Fruit fly (Drosophila melanogaster) whole organism, embryonic: ENCODE measurements around the gene alpha-Est7.
A peak's percentile ranks its signal among the peaks of the same experiment; 100 is the strongest.

Experiments
- B-H2 ChIP-seq: fragments of 200-800 bp; sonication (Bioruptor generic); optimal IDR thresholded peaks from 2 replicates; lab custom pipeline; 2018; ENCODE audit warnings: missing biosample characterization, mild to moderate bottlenecking, missing genetic modification characterization
- Bgb ChIP-seq: fragments of 200-800 bp; sonication (Bioruptor generic); IDR thresholded peaks from 2 replicates; pipeline ENCODE4 v1.3.6; 2022; ENCODE audit warnings: missing biosample characterization, missing genetic modification characterization; ENCODE audit not compliant: partially characterized antibody
- CG10147 ChIP-seq: fragments of 200-800 bp; sonication (Bioruptor generic); optimal IDR thresholded peaks from 2 replicates; lab custom pipeline; 2019; ENCODE audit warnings: missing biosample characterization, mild to moderate bottlenecking, missing genetic modification characterization, moderate library complexity
- CG10267 ChIP-seq: fragments of 200-800 bp; sonication (Bioruptor generic); optimal IDR thresholded peaks from 2 replicates; lab custom pipeline; 2018; ENCODE audit warnings: missing biosample characterization, mild to moderate bottlenecking, missing genetic modification characterization, moderate library complexity
- CG10321 ChIP-seq: fragments of 200-800 bp; sonication (Bioruptor generic); IDR thresholded peaks from 2 replicates; pipeline ENCODE4 v1.3.6; 2022; ENCODE audit warnings: missing biosample characterization, missing genetic modification characterization
- CG11695 ChIP-seq: fragments of 200-800 bp; sonication (Bioruptor generic); IDR thresholded peaks from 3 replicates; pipeline ENCODE4 v1.3.6; 2022; ENCODE audit warnings: missing biosample characterization, missing genetic modification characterization
- CG12769 ChIP-seq: fragments of 200-800 bp; sonication (Bioruptor generic); optimal IDR thresholded peaks from 2 replicates; lab custom pipeline; 2019; ENCODE audit warnings: missing biosample characterization, mild to moderate bottlenecking, missing genetic modification characterization, moderate library complexity
- CG13287 ChIP-seq: fragments of 200-800 bp; sonication (Bioruptor generic); IDR thresholded peaks from 2 replicates; pipeline ENCODE4 v1.3.6; 2022; ENCODE audit warnings: missing biosample characterization, missing genetic modification characterization; ENCODE audit not compliant: partially characterized antibody
- CG15514 ChIP-seq: fragments of 200-800 bp; sonication (Bioruptor generic); optimal IDR thresholded peaks from 3 replicates; lab custom pipeline; 2017; ENCODE audit warnings: missing biosample characterization, missing genetic modification characterization, mild to moderate bottlenecking, moderate library complexity, missing genetic modification reagents
- CG15696 ChIP-seq: fragments of 200-800 bp; sonication (Bioruptor generic); optimal IDR thresholded peaks from 2 replicates; lab custom pipeline; 2019; ENCODE audit warnings: missing biosample characterization, mild to moderate bottlenecking, missing genetic modification characterization, moderate library complexity
- CG1647 ChIP-seq: fragments of 200-800 bp; sonication (Bioruptor generic); optimal IDR thresholded peaks from 3 replicates; lab custom pipeline; 2016; ENCODE audit warnings: missing biosample characterization, missing genetic modification characterization
- CG17385 ChIP-seq: fragments of 200-800 bp; sonication (Bioruptor generic); optimal IDR thresholded peaks from 3 replicates; lab custom pipeline; 2018; ENCODE audit warnings: missing biosample characterization, mild to moderate bottlenecking, missing genetic modification characterization
- CG2875 ChIP-seq: fragments of 200-800 bp; sonication (Bioruptor generic); optimal IDR thresholded peaks from 2 replicates; lab custom pipeline; 2017; ENCODE audit warnings: missing biosample characterization, mild to moderate bottlenecking, missing genetic modification characterization, missing genetic modification reagents
- CG4820 ChIP-seq: fragments of 200-800 bp; sonication (Bioruptor generic); optimal IDR thresholded peaks from 3 replicates; lab custom pipeline; 2016; ENCODE audit warnings: missing biosample characterization, missing genetic modification characterization
- CG5180 ChIP-seq: fragments of 200-800 bp; sonication (Bioruptor generic); optimal IDR thresholded peaks from 3 replicates; lab custom pipeline; 2017; ENCODE audit warnings: missing biosample characterization, missing genetic modification characterization, mild to moderate bottlenecking, moderate library complexity, missing genetic modification reagents
- CG6765 ChIP-seq: fragments of 200-800 bp; sonication (Bioruptor generic); optimal IDR thresholded peaks from 3 replicates; lab custom pipeline; 2017; ENCODE audit warnings: missing biosample characterization, mild to moderate bottlenecking, missing genetic modification characterization
- CG6791 ChIP-seq: fragments of 200-800 bp; sonication (Bioruptor generic); IDR thresholded peaks from 3 replicates; pipeline ENCODE4 v1.3.6; 2022; ENCODE audit warnings: missing biosample characterization, missing genetic modification characterization; ENCODE audit not compliant: partially characterized antibody
- CG9932 ChIP-seq: fragments of 200-800 bp; sonication (Bioruptor generic); IDR thresholded peaks from 2 replicates; pipeline ENCODE4 v1.3.6; 2022; ENCODE audit warnings: missing biosample characterization, missing genetic modification characterization
- Doc2 ChIP-seq: fragments of 200-800 bp; sonication (Bioruptor generic); IDR thresholded peaks from 2 replicates; pipeline ENCODE4 v1.3.6; 2022; ENCODE audit warnings: missing biosample characterization, missing genetic modification characterization
- Dp ChIP-seq: fragments of 200-800 bp; sonication (Bioruptor generic); optimal IDR thresholded peaks from 2 replicates; lab custom pipeline; 2018; ENCODE audit warnings: missing biosample characterization, mild to moderate bottlenecking, missing genetic modification characterization, moderate library complexity
- Fer3 ChIP-seq: fragments of 200-800 bp; sonication (Bioruptor generic); optimal IDR thresholded peaks from 2 replicates; lab custom pipeline; 2018; ENCODE audit warnings: missing biosample characterization, mild to moderate bottlenecking, missing genetic modification characterization, moderate library complexity
- HLH4C ChIP-seq: fragments of 200-800 bp; sonication (Bioruptor generic); IDR thresholded peaks from 3 replicates; pipeline ENCODE4 v1.3.6; 2022; ENCODE audit warnings: missing biosample characterization, missing genetic modification characterization; ENCODE audit not compliant: partially characterized antibody
- Jarid2 ChIP-seq: fragments of 200-800 bp; sonication (Bioruptor generic); optimal IDR thresholded peaks from 3 replicates; lab custom pipeline; 2017; ENCODE audit warnings: mild to moderate bottlenecking, missing biosample characterization, missing genetic modification reagents, missing genetic modification characterization
- Lim3 ChIP-seq: fragments of 200-800 bp; sonication (Bioruptor generic); IDR thresholded peaks from 2 replicates; pipeline ENCODE4 v1.3.6; 2022; ENCODE audit warnings: missing biosample characterization, missing genetic modification characterization
- Lpt ChIP-seq: fragments of >200 bp; optimal IDR thresholded peaks from 2 replicates; lab custom pipeline; 2018; ENCODE audit warnings: missing biosample characterization, missing genetic modification characterization
- Mad ChIP-seq: fragments of 200-800 bp; sonication (Bioruptor generic); optimal IDR thresholded peaks from 2 replicates; lab custom pipeline; 2016; ENCODE audit warnings: missing biosample characterization, missing genetic modification characterization
- Mrtf ChIP-seq: fragments of 200-800 bp; sonication (Bioruptor generic); IDR thresholded peaks from 3 replicates; pipeline ENCODE4 v1.3.6; 2022; ENCODE audit warnings: missing biosample characterization, missing genetic modification characterization
- NK7.1 ChIP-seq: fragments of 200-800 bp; sonication (Bioruptor generic); optimal IDR thresholded peaks from 3 replicates; lab custom pipeline; 2016; ENCODE audit warnings: missing biosample characterization, missing genetic modification characterization
- Neu2 ChIP-seq: fragments of 200-800 bp; sonication (Bioruptor generic); optimal IDR thresholded peaks from 3 replicates; lab custom pipeline; 2016; ENCODE audit warnings: missing biosample characterization, missing genetic modification characterization, borderline replicate concordance
- Oli ChIP-seq: fragments of 200-800 bp; sonication (Bioruptor generic); optimal IDR thresholded peaks from 2 replicates; lab custom pipeline; 2018; ENCODE audit warnings: missing biosample characterization, mild to moderate bottlenecking, missing genetic modification characterization, moderate library complexity
- Sox100B ChIP-seq: fragments of 200-800 bp; sonication (Bioruptor generic); optimal IDR thresholded peaks from 3 replicates; lab custom pipeline; 2018; ENCODE audit warnings: missing biosample characterization, mild to moderate bottlenecking, missing genetic modification characterization
- Ssrp ChIP-seq: fragments of 200-800 bp; sonication (Bioruptor generic); optimal IDR thresholded peaks from 2 replicates; lab custom pipeline; 2018; ENCODE audit warnings: missing biosample characterization, mild to moderate bottlenecking, missing genetic modification characterization, moderate library complexity
- Xbp1 ChIP-seq: fragments of 200-800 bp; sonication (Bioruptor generic); optimal IDR thresholded peaks from 3 replicates; lab custom pipeline; 2016; ENCODE audit warnings: missing biosample characterization, mild to moderate bottlenecking, missing genetic modification characterization
- az2 ChIP-seq: fragments of 200-800 bp; sonication (Bioruptor generic); optimal IDR thresholded peaks from 3 replicates; lab custom pipeline; 2016; ENCODE audit warnings: missing biosample characterization, missing genetic modification characterization
- chm ChIP-seq: fragments of 200-800 bp; sonication (Bioruptor generic); IDR thresholded peaks from 2 replicates; pipeline ENCODE4 v1.3.6; 2022; ENCODE audit warnings: missing biosample characterization, missing genetic modification characterization
- croc ChIP-seq: fragments of 200-800 bp; sonication (Bioruptor generic); conservative IDR thresholded peaks from 3 replicates; pipeline ENCODE4 v1.3.6; 2022; ENCODE audit warnings: missing biosample characterization, missing genetic modification characterization
- cwo ChIP-seq: fragments of 200-800 bp; sonication (Bioruptor generic); optimal IDR thresholded peaks from 3 replicates; lab custom pipeline; 2017; ENCODE audit warnings: missing biosample characterization, missing genetic modification characterization, mild to moderate bottlenecking, moderate library complexity, missing genetic modification reagents
- dysf ChIP-seq: fragments of 200-800 bp; sonication (Bioruptor generic); IDR thresholded peaks from 3 replicates; pipeline ENCODE4 v1.3.6; 2022; ENCODE audit warnings: missing biosample characterization, missing genetic modification characterization
- gcm ChIP-seq: fragments of 200-800 bp; sonication (Bioruptor generic); optimal IDR thresholded peaks from 2 replicates; lab custom pipeline; 2019; ENCODE audit warnings: missing biosample characterization, mild to moderate bottlenecking, missing genetic modification characterization, moderate library complexity
- klu ChIP-seq: fragments of 200-800 bp; sonication (Bioruptor generic); IDR thresholded peaks from 2 replicates; pipeline ENCODE4 v1.3.6; 2022; ENCODE audit warnings: missing biosample characterization, missing genetic modification characterization
- kni ChIP-seq: fragments of 200-800 bp; sonication (Bioruptor generic); optimal IDR thresholded peaks from 3 replicates; lab custom pipeline; 2017; ENCODE audit warnings: mild to moderate bottlenecking, missing biosample characterization, missing genetic modification reagents, missing genetic modification characterization
- lmd ChIP-seq: fragments of 200-800 bp; sonication (Bioruptor generic); IDR thresholded peaks from 2 replicates; pipeline ENCODE4 v1.3.6; 2022; ENCODE audit warnings: missing biosample characterization, missing genetic modification characterization
- mld ChIP-seq: fragments of 200-800 bp; sonication (Bioruptor generic); IDR thresholded peaks from 3 replicates; pipeline ENCODE4 v1.3.6; 2022; ENCODE audit warnings: missing biosample characterization, missing genetic modification characterization; ENCODE audit not compliant: partially characterized antibody
- nau ChIP-seq: fragments of 200-800 bp; sonication (Bioruptor generic); optimal IDR thresholded peaks from 3 replicates; lab custom pipeline; 2017; ENCODE audit warnings: missing biosample characterization, mild to moderate bottlenecking, missing genetic modification characterization, missing genetic modification reagents
- nerfin-2 ChIP-seq: fragments of 200-800 bp; sonication (Bioruptor generic); IDR thresholded peaks from 2 replicates; pipeline ENCODE4 v1.3.6; 2022; ENCODE audit warnings: missing biosample characterization, missing genetic modification characterization; ENCODE audit not compliant: partially characterized antibody
- sug ChIP-seq: fragments of 200-800 bp; optimal IDR thresholded peaks from 2 replicates; lab custom pipeline; 2019; ENCODE audit warnings: missing biosample characterization, mild to moderate bottlenecking, missing genetic modification characterization, moderate library complexity
- tin ChIP-seq: fragments of 200-800 bp; sonication (Bioruptor generic); optimal IDR thresholded peaks from 3 replicates; lab custom pipeline; 2016; ENCODE audit warnings: missing biosample characterization, missing genetic modification characterization
- trh ChIP-seq: fragments of 200-800 bp; sonication (Bioruptor generic); optimal IDR thresholded peaks from 2 replicates; lab custom pipeline; 2016; ENCODE audit warnings: missing biosample characterization, missing genetic modification characterization
- tup ChIP-seq: fragments of 200-800 bp; sonication (Bioruptor generic); optimal IDR thresholded peaks from 2 replicates; lab custom pipeline; 2016; ENCODE audit warnings: missing biosample characterization, mild to moderate bottlenecking, missing genetic modification characterization, moderate library complexity

Gene alpha-Est7

dm6 chr3R:7473767-7474254 is 49.7 kb downstream of the alpha-Est7 start, which contains the start of gene CG1142 (continued):
- TF ChIP-seq Ssrp (tag; lab: Kevin White, UChicago) (peak; percentile 99), cwo (GFP tag; lab: Kevin White, UChicago) (peak; percentile 95), CG12769 (peak; percentile 98), lmd (GFP tag; lab: Robert Waterston, UW) (peak; percentile 98), az2 (peak; percentile 98), CG9932 (GFP tag; lab: Robert Waterston, UW) (peak; percentile 98), croc (peak; percentile 96), Fer3 (peak; percentile 99), dysf (peak; percentile 98), kni (GFP tag; lab: Kevin White, UChicago) (peak; percentile 89), CG5180 (GFP tag; lab: Kevin White, UChicago) (peak; percentile 91), B-H2 (peak; percentile 97), CG15514 (GFP tag; lab: Kevin White, UChicago) (peak; percentile 93), Mrtf (GFP tag; lab: Robert Waterston, UW) (peak; percentile 98), nau (GFP tag; lab: Kevin White, UChicago) (peak; percentile 94), trh (GFP tag; lab: Kevin White, UChicago) (peak; percentile 97), HLH4C (no peak), NK7.1 (GFP tag; lab: Kevin White, UChicago) (peak; percentile 96), CG17385 (GFP tag; lab: Kevin White, UChicago) (peak; percentile 98), Oli (tag; lab: Kevin White, UChicago) (peak; percentile 99), CG10321 (GFP tag; lab: Robert Waterston, UW) (peak; percentile 89), CG4820 (GFP tag; lab: Kevin White, UChicago) (peak; percentile 98), Lim3 (GFP tag; lab: Robert Waterston, UW) (peak; percentile 88), chm (GFP tag; lab: Robert Waterston, UW) (peak; percentile 99), Jarid2 (GFP tag; lab: Kevin White, UChicago) (peak; percentile 90), klu (peak; percentile 95), CG15696 (peak; percentile 99), CG10267 (peak; percentile 97), Lpt (no peak), Sox100B (GFP tag; lab: Kevin White, UChicago) (peak; percentile 98), tin (GFP tag; lab: Kevin White, UChicago) (peak; percentile 98), CG2875 (GFP tag; lab: Kevin White, UChicago) (peak; percentile 96), Dp (peak; percentile 32), CG6791 (GFP tag; lab: Robert Waterston, UW) (0 out of 3 replicates have a peak, but pooled peaks have one; percentile 46), mld (GFP tag; lab: Robert Waterston, UW) (no peak), sug (tag; lab: Kevin White, UChicago) (peak; percentile 96), Bgb (GFP tag; lab: Robert Waterston, UW) (no peak), CG1647 (peak; percentile 92), Mad (GFP tag; lab: Kevin White, UChicago) (peak; percentile 95), CG13287 (GFP tag; lab: Robert Waterston, UW) (peak; percentile 39; the same call in 1 of the 2 replicates), CG10147 (GFP tag; lab: Kevin White, UChicago) (peak; percentile 99), Doc2 (GFP tag; lab: Robert Waterston, UW) (peak; percentile 76), tup (peak; percentile 92), nerfin-2 (GFP tag; lab: Robert Waterston, UW) (no peak), gcm (GFP tag; lab: Kevin White, UChicago) (peak; percentile 99), Neu2 (GFP tag; lab: Kevin White, UChicago) (peak; percentile 89), Xbp1 (GFP tag; lab: Kevin White, UChicago) (peak; percentile 98), CG6765 (GFP tag; lab: Kevin White, UChicago) (peak; percentile 96), CG11695 (GFP tag; lab: Robert Waterston, UW) (peak; percentile 99)
